Worm (Caenorhabditis elegans) whole organism, L1 larva: ENCODE results near the gene tiar-1.

Source experiments
- F16B12.6 ChIP-seq: fragments of 150-350 bp; optimal IDR thresholded peaks from 2 replicates; lab custom pipeline; 2014; ENCODE audit warnings: missing biosample characterization, missing genetic modification characterization
- Y116A8C.19 ChIP-seq: sonication (generic microtip); optimal IDR thresholded peaks from 2 replicates; lab custom pipeline; 2016; ENCODE audit warnings: missing compliant biosample characterization, missing genetic modification characterization, borderline replicate concordance
- ama-1 ChIP-seq: fragments of 150-350 bp; optimal IDR thresholded peaks from 2 replicates; lab custom pipeline; 2014
- fos-1 ChIP-seq: fragments of 150-350 bp; optimal IDR thresholded peaks from 2 replicates; lab custom pipeline; 2014; ENCODE audit warnings: missing biosample characterization, missing genetic modification characterization
- lsy-2 ChIP-seq, 2 experiments: fragments of 150-350 bp; optimal IDR thresholded peaks; 2 replicates each; lab custom pipeline; 2014; ENCODE audit warnings: missing biosample characterization in 2 of 2, missing genetic modification characterization in 2 of 2
- nhr-76 ChIP-seq: sonication (generic microtip); optimal IDR thresholded peaks from 2 replicates; lab custom pipeline; 2017; ENCODE audit warnings: missing biosample characterization, missing genetic modification characterization
- nhr-77 ChIP-seq: fragments of 150-350 bp; optimal IDR thresholded peaks from 2 replicates; lab custom pipeline; 2014; ENCODE audit warnings: missing biosample characterization, missing genetic modification characterization
- xbp-1 ChIP-seq: sonication (generic microtip); optimal IDR thresholded peaks from 2 replicates; lab custom pipeline; 2016; ENCODE audit warnings: missing genetic modification characterization, missing compliant biosample characterization
- zag-1 ChIP-seq: fragments of 150-350 bp; optimal IDR thresholded peaks from 2 replicates; lab custom pipeline; 2014; ENCODE audit warnings: missing biosample characterization, missing genetic modification characterization

DNA sequence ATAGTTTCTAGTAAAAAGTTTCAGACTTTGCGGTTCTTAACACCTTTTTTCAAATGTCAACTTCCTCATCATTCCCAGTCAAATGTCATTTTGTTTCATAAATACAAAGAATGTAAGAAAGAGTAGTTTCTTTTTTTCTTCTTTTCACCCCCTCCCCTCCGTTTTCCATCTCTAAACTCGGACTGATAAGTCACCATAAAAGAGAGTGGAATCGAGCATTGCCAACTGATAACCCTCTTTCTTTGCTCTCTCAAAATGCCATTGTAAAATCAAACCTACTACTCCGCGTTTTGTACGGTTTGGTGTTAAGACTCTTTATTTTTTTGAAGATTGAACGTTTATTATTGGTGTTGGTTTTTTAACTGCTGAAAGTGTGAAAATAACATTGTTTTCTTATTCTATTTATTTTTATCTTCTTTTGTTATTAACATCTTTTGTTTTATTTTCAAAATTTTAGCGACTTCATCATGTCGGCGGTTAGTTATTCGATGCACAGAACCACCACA lies 35.2 kb upstream of the tiar-1 start, which contains the start of gene ifb-2:
- no peak for TF ChIP-seq lsy-2 (tag; optimal IDR thresholded peaks at IDR 0.05; lab: Kevin White, UChicago)
- no peak for TF ChIP-seq fos-1
- no peak for TF ChIP-seq xbp-1 (tag; lab: Kevin White, UChicago)
- TF ChIP-seq F16B12.6 (tag; lab: Kevin White, UChicago), result no peak
- TF ChIP-seq ama-1 (lab: Kevin White, UChicago), result no peak
- no peak for TF ChIP-seq zag-1 (tag; lab: Kevin White, UChicago)
- TF ChIP-seq nhr-77, result no peak
- no peak for TF ChIP-seq nhr-76 (tag; lab: Kevin White, UChicago)
- TF ChIP-seq Y116A8C.19 (tag; lab: Kevin White, UChicago), result no peak
